Fruit fly (Drosophila melanogaster): Measurements from ENCODE around the gene Josd.

The Josd gene

DNA sequence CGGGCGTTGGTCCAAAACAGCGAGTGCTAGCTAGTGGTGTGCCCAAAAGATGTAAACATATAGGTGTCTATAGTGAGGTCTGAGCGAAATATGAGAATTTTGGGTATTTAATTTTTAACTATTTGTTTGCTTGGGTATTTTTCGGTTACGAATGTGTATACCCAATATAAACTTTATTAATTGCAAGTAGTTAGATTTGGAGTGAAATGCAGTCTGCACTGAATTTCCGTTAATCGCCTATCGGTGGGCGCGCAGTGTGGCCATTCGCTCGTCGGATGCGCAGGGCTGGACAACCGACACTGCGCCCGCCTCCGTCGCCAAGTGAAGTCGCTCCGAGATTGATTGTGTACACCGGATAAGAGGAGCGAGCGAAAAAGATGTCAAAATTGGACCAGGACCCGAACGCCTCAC is 34.2 kb downstream of the Josd start, which contains the start of the genes CG15891 and CG3815 (continued):
- TF ChIP-seq CG12219 (GFP tag; optimal IDR thresholded peaks at IDR 0.05) (no peak), Xbp1 (GFP tag; optimal IDR thresholded peaks at IDR 0.05) (peak; percentile 53), lmd (GFP tag; IDR thresholded peaks at IDR 0.05) (peak; percentile 71), CoRest (tag; optimal IDR thresholded peaks at IDR 0.05) (peak; percentile 77), Dip2 (GFP tag; IDR thresholded peaks at IDR 0.05) (no peak), lab (GFP tag; optimal IDR thresholded peaks at IDR 0.05) (no peak), CG7928 (GFP tag; optimal IDR thresholded peaks at IDR 0.05) (peak; percentile 93), slbo (GFP tag; IDR thresholded peaks at IDR 0.05) (peak; percentile 69), CG6791 (GFP tag; IDR thresholded peaks at IDR 0.05; ENCODE audit: partially characterized antibody) (0 out of 3 replicates have a peak, but pooled peaks have one; percentile 39), CG12071 (GFP tag; optimal IDR thresholded peaks at IDR 0.05) (no peak), gt (GFP tag; IDR thresholded peaks at IDR 0.05) (0 out of 2 replicates have a peak, but pooled peaks have one; percentile 13), en (GFP tag; optimal IDR thresholded peaks at IDR 0.05) (no peak), CG15601 (tag; optimal IDR thresholded peaks at IDR 0.05) (no peak), Ptx1 (GFP tag; IDR thresholded peaks at IDR 0.05) (peak; percentile 72), dmrt11E (tag; optimal IDR thresholded peaks at IDR 0.05) (peak; percentile 34), CG6854 (GFP tag; optimal IDR thresholded peaks at IDR 0.05) (no peak), CG8359 (GFP tag; optimal IDR thresholded peaks at IDR 0.05; ENCODE audit: borderline replicate concordance) (no peak), zfh2 (GFP tag; optimal IDR thresholded peaks at IDR 0.05) (peak; percentile 72), Max (GFP tag; optimal IDR thresholded peaks at IDR 0.05) (peak; percentile 2), CG15696 (tag; optimal IDR thresholded peaks at IDR 0.05) (peak; percentile 56), zen (tag; optimal IDR thresholded peaks at IDR 0.05) (peak; percentile 29), Myb (GFP tag; optimal IDR thresholded peaks at IDR 0.05) (peak; percentile 91), bigmax (GFP tag; optimal IDR thresholded peaks at IDR 0.05) (no peak), cas (GFP tag; IDR thresholded peaks at IDR 0.05) (no peak), CG17385 (GFP tag; optimal IDR thresholded peaks at IDR 0.05) (no peak), H2.0 (GFP tag; IDR thresholded peaks at IDR 0.05) (no peak), Sin3A (optimal IDR thresholded peaks at IDR 0.05) (peak; percentile 89), Dad (GFP tag; optimal IDR thresholded peaks at IDR 0.05) (peak; percentile 30), CG6254 (GFP tag; optimal IDR thresholded peaks at IDR 0.05) (no peak), CG6175 (GFP tag; IDR thresholded peaks at IDR 0.05) (no peak), Nf-YA (GFP tag; IDR thresholded peaks at IDR 0.05) (no peak), jigr1 (GFP tag; IDR thresholded peaks at IDR 0.05) (0 out of 3 replicates have a peak, but pooled peaks have one; percentile 32), Kr (GFP tag; optimal IDR thresholded peaks at IDR 0.05) (no peak), cg (GFP tag; optimal IDR thresholded peaks at IDR 0.05) (no peak), CG34422 (GFP tag; IDR thresholded peaks at IDR 0.05) (peak; percentile 61; the same call in 2 of the 3 replicates), CG33213 (GFP tag; optimal IDR thresholded peaks at IDR 0.05) (peak; percentile 16), B-H1 (GFP tag; IDR thresholded peaks at IDR 0.05) (no peak), gcm2 (GFP tag; optimal IDR thresholded peaks at IDR 0.05) (no peak), shn (GFP tag; optimal IDR thresholded peaks at IDR 0.05) (peak; percentile 53), CG1832 (GFP tag; optimal IDR thresholded peaks at IDR 0.05) (no peak), pnt (GFP tag; optimal IDR thresholded peaks at IDR 0.05) (peak; percentile 25), NC2β (GFP tag; optimal IDR thresholded peaks at IDR 0.05) (no peak), BEAF-32 (GFP tag; optimal IDR thresholded peaks at IDR 0.05) (peak; percentile 70), CG8924 (tag; optimal IDR thresholded peaks at IDR 0.05) (peak; percentile 55), CG12155 (GFP tag; optimal IDR thresholded peaks at IDR 0.05) (peak; percentile 81), Dll (GFP tag; IDR thresholded peaks at IDR 0.05; ENCODE audit: partially characterized antibody) (peak; percentile 63; the same call in 3 of the 4 replicates), D (optimal IDR thresholded peaks at IDR 0.05) (no peak), D (GFP tag; optimal IDR thresholded peaks at IDR 0.05) (no peak), Dp (GFP tag; optimal IDR thresholded peaks at IDR 0.05) (peak; percentile 18), CG1603 (tag; optimal IDR thresholded peaks at IDR 0.05) (no peak), CG7839 (tag; optimal IDR thresholded peaks at IDR 0.05) (peak; percentile 66)
